Worm (Caenorhabditis elegans) whole organism, early embryonic: ENCODE data around the gene srh-172.

Source experiments
- F13C5.2 ChIP-seq: sonication (generic microtip); optimal IDR thresholded peaks from 2 replicates; lab custom pipeline; 2017; ENCODE audit warnings: mild to moderate bottlenecking, missing genetic modification characterization, inconsistent platforms, missing compliant biosample characterization
- ama-1 ChIP-seq: fragments of 150-350 bp; optimal IDR thresholded peaks from 2 replicates; lab custom pipeline; 2014
- ceh-36 ChIP-seq: sonication (generic microtip); optimal IDR thresholded peaks from 2 replicates; lab custom pipeline; 2016; ENCODE audit warnings: missing genetic modification characterization, inconsistent platforms, missing compliant biosample characterization
- ets-7 ChIP-seq: sonication (generic microtip); optimal IDR thresholded peaks from 2 replicates; lab custom pipeline; 2016; ENCODE audit warnings: missing genotype, missing genetic modification characterization, missing compliant biosample characterization
- flt-1 ChIP-seq: fragments of 200-800 bp; sonication (Bioruptor generic); IDR thresholded peaks from 2 replicates; pipeline ENCODE4 v1.3.6; 2022; ENCODE audit warnings: missing genetic modification characterization, missing compliant biosample characterization
- hmbx-1 ChIP-seq: sonication (generic microtip); optimal IDR thresholded peaks from 2 replicates; lab custom pipeline; 2016; ENCODE audit warnings: mild to moderate bottlenecking, missing genetic modification characterization, missing compliant biosample characterization
- hmg-4 ChIP-seq: fragments of 200-800 bp; sonication (Bioruptor generic); optimal IDR thresholded peaks from 2 replicates; lab custom pipeline; 2018; ENCODE audit warnings: mild to moderate bottlenecking, missing genetic modification characterization, missing compliant biosample characterization
- pes-1 ChIP-seq: fragments of 200-800 bp; sonication (Bioruptor generic); IDR thresholded peaks from 2 replicates; pipeline ENCODE4 v1.3.6; 2022; ENCODE audit warnings: missing genetic modification reagents, missing genetic modification characterization, missing compliant biosample characterization
- scrt-1 ChIP-seq: fragments of 200-800 bp; sonication (Bioruptor generic); IDR thresholded peaks from 2 replicates; pipeline ENCODE4 v1.3.6; 2022; ENCODE audit warnings: missing genetic modification characterization, missing compliant biosample characterization
- sea-1 ChIP-seq: fragments of 200-800 bp; sonication (Bioruptor generic); conservative IDR thresholded peaks from 2 replicates; pipeline ENCODE4 v1.3.6; 2022; ENCODE audit warnings: missing genetic modification characterization, missing compliant biosample characterization
- tbx-11 ChIP-seq: fragments of 200-800 bp; sonication (Bioruptor generic); IDR thresholded peaks from 2 replicates; pipeline ENCODE4 v1.3.6; 2022; ENCODE audit warnings: missing genetic modification characterization, missing compliant biosample characterization
- tbx-37 ChIP-seq: fragments of 200-800 bp; sonication (Bioruptor generic); conservative IDR thresholded peaks from 2 replicates; pipeline ENCODE4 v1.3.6; 2022; ENCODE audit warnings: missing genetic modification reagents, missing genetic modification characterization, missing compliant biosample characterization

- TF ChIP-seq pes-1, result no peak
- no peak for TF ChIP-seq ama-1 (lab: Kevin White, UChicago)
- TF ChIP-seq ceh-36 (tag; lab: Kevin White, UChicago), result no peak
- TF ChIP-seq ets-7 (tag; lab: Kevin White, UChicago), result no peak
- TF ChIP-seq hmg-4 (GFP tag; lab: Kevin White, UChicago), result no peak
- TF ChIP-seq hmbx-1 (tag; lab: Kevin White, UChicago), result no peak
- no peak for TF ChIP-seq sea-1 (GFP tag; lab: Robert Waterston, UW)
- TF ChIP-seq tbx-37 (GFP tag; lab: Robert Waterston, UW), result no peak
- no peak for TF ChIP-seq flt-1
- TF ChIP-seq scrt-1 (GFP tag; lab: Robert Waterston, UW), result no peak
- TF ChIP-seq F13C5.2 (tag; lab: Kevin White, UChicago), result no peak
- no peak for TF ChIP-seq tbx-11 (GFP tag; lab: Robert Waterston, UW)
Measured at ce11 chrV:19958744-19959143, at the start of gene srh-172.
